Worm (Caenorhabditis elegans) whole organism, late embryonic: ENCODE measurements around the gene W04G3.12.

Experiments
- C08G9.2 ChIP-seq: sonication (generic microtip); optimal IDR thresholded peaks from 2 replicates; lab custom pipeline; 2016; ENCODE audit warnings: mild to moderate bottlenecking, missing genetic modification characterization, moderate library complexity, missing compliant biosample characterization
- C38D4.7 ChIP-seq: fragments of 200-800 bp; sonication (Bioruptor generic); optimal IDR thresholded peaks from 2 replicates; lab custom pipeline; 2018; ENCODE audit warnings: mild to moderate bottlenecking, missing genetic modification characterization, moderate library complexity, missing compliant biosample characterization
- F13H6.1 ChIP-seq: sonication (generic microtip); optimal IDR thresholded peaks from 2 replicates; lab custom pipeline; 2016; ENCODE audit warnings: missing genetic modification characterization, missing compliant biosample characterization
- K02D7.2 ChIP-seq: sonication (generic microtip); optimal IDR thresholded peaks from 2 replicates; lab custom pipeline; 2017; ENCODE audit warnings: mild to moderate bottlenecking, missing genetic modification characterization, missing compliant biosample characterization
- K09A11.1 ChIP-seq: sonication (generic microtip); optimal IDR thresholded peaks from 2 replicates; lab custom pipeline; 2017; ENCODE audit warnings: antibody characterized with exemption, mild to moderate bottlenecking, missing genetic modification characterization, missing compliant biosample characterization; ENCODE audit not compliant: insufficient read depth
- T23F11.4 ChIP-seq: fragments of 200-800 bp; sonication (Bioruptor generic); optimal IDR thresholded peaks from 2 replicates; lab custom pipeline; 2018; ENCODE audit warnings: mild to moderate bottlenecking, missing genetic modification characterization, missing compliant biosample characterization
- Y22D7AL.16 ChIP-seq: sonication (generic microtip); optimal IDR thresholded peaks from 2 replicates; lab custom pipeline; 2016; ENCODE audit warnings: missing genetic modification characterization, missing compliant biosample characterization
- ama-1 ChIP-seq: fragments of 150-350 bp; optimal IDR thresholded peaks from 2 replicates; lab custom pipeline; 2014
- ceh-18 ChIP-seq: sonication (generic microtip); optimal IDR thresholded peaks from 2 replicates; lab custom pipeline; 2016; ENCODE audit warnings: missing genetic modification characterization, missing compliant biosample characterization
- ceh-19 ChIP-seq: fragments of 200-800 bp; sonication (Bioruptor generic); optimal IDR thresholded peaks from 2 replicates; lab custom pipeline; 2018; ENCODE audit warnings: mild to moderate bottlenecking, missing genetic modification characterization, missing compliant biosample characterization
- ceh-22 ChIP-seq: sonication (generic microtip); optimal IDR thresholded peaks from 2 replicates; lab custom pipeline; 2017; ENCODE audit warnings: missing biosample characterization, missing genetic modification characterization
- ceh-31 ChIP-seq: sonication (generic microtip); optimal IDR thresholded peaks from 2 replicates; lab custom pipeline; 2016; ENCODE audit warnings: missing genetic modification characterization, missing compliant biosample characterization
- ceh-6 ChIP-seq: fragments of 200-800 bp; sonication (Bioruptor generic); optimal IDR thresholded peaks from 2 replicates; lab custom pipeline; 2018; ENCODE audit warnings: mild to moderate bottlenecking, missing genetic modification characterization, missing compliant biosample characterization
- ceh-9 ChIP-seq: sonication (generic microtip); optimal IDR thresholded peaks from 2 replicates; lab custom pipeline; 2016; ENCODE audit warnings: mild to moderate bottlenecking, missing genetic modification characterization, inconsistent platforms, missing compliant biosample characterization
- dmd-4 ChIP-seq: sonication (generic microtip); optimal IDR thresholded peaks from 2 replicates; lab custom pipeline; 2016; ENCODE audit warnings: borderline replicate concordance, missing genetic modification characterization, missing compliant biosample characterization
- dve-1 ChIP-seq: sonication (generic microtip); optimal IDR thresholded peaks from 2 replicates; lab custom pipeline; 2017; ENCODE audit warnings: antibody characterized with exemption, mild to moderate bottlenecking, missing genetic modification characterization, missing compliant biosample characterization
- elt-2 ChIP-seq: sonication (generic microtip); optimal IDR thresholded peaks from 2 replicates; lab custom pipeline; 2016; ENCODE audit warnings: missing genetic modification reagents, missing genetic modification characterization, missing compliant biosample characterization
- ets-4 ChIP-seq: sonication (generic microtip); optimal IDR thresholded peaks from 2 replicates; lab custom pipeline; 2016; ENCODE audit warnings: missing genetic modification characterization, missing compliant biosample characterization
- fkh-10 ChIP-seq: fragments of 150-350 bp; optimal IDR thresholded peaks from 2 replicates; lab custom pipeline; 2014; ENCODE audit warnings: missing biosample characterization, missing genetic modification reagents, missing genetic modification characterization
- fkh-6 ChIP-seq: sonication (generic microtip); optimal IDR thresholded peaks from 2 replicates; lab custom pipeline; 2016; ENCODE audit warnings: missing genetic modification characterization, missing compliant biosample characterization
- hlh-13 ChIP-seq: fragments of 200-800 bp; sonication (Bioruptor generic); optimal IDR thresholded peaks from 2 replicates; lab custom pipeline; 2018; ENCODE audit warnings: mild to moderate bottlenecking, missing genetic modification characterization, missing compliant biosample characterization
- hlh-15 ChIP-seq: sonication (generic microtip); optimal IDR thresholded peaks from 2 replicates; lab custom pipeline; 2016; ENCODE audit warnings: missing genetic modification characterization, missing compliant biosample characterization
- lim-6 ChIP-seq: sonication (generic microtip); optimal IDR thresholded peaks from 2 replicates; lab custom pipeline; 2016; ENCODE audit warnings: missing genetic modification characterization, missing compliant biosample characterization
- mec-3 ChIP-seq: sonication (generic microtip); optimal IDR thresholded peaks from 2 replicates; lab custom pipeline; 2016; ENCODE audit warnings: borderline replicate concordance, missing genetic modification characterization, missing compliant biosample characterization
- nfya-1 ChIP-seq: sonication (generic microtip); optimal IDR thresholded peaks from 2 replicates; lab custom pipeline; 2017; ENCODE audit warnings: missing genetic modification characterization, mild to moderate bottlenecking, missing compliant biosample characterization, antibody characterized with exemption, moderate library complexity
- nhr-232 ChIP-seq: sonication (generic microtip); optimal IDR thresholded peaks from 2 replicates; lab custom pipeline; 2016; ENCODE audit warnings: missing genetic modification characterization, missing compliant biosample characterization
- pag-3 ChIP-seq: sonication (generic microtip); optimal IDR thresholded peaks from 2 replicates; lab custom pipeline; 2016; ENCODE audit warnings: missing compliant biosample characterization, missing genetic modification characterization, borderline replicate concordance
- pat-9 ChIP-seq: fragments of 200-800 bp; sonication (Bioruptor generic); optimal IDR thresholded peaks from 2 replicates; lab custom pipeline; 2018; ENCODE audit warnings: mild to moderate bottlenecking, missing genetic modification characterization, moderate library complexity, missing compliant biosample characterization
- pax-1 ChIP-seq: fragments of 150-350 bp; optimal IDR thresholded peaks from 2 replicates; lab custom pipeline; 2014; ENCODE audit warnings: missing biosample characterization, missing genetic modification characterization
- pha-2 ChIP-seq: sonication (generic microtip); optimal IDR thresholded peaks from 2 replicates; lab custom pipeline; 2017; ENCODE audit warnings: mild to moderate bottlenecking, missing genetic modification characterization, missing compliant biosample characterization
- pqm-1 ChIP-seq: sonication (generic microtip); optimal IDR thresholded peaks from 2 replicates; lab custom pipeline; 2016; ENCODE audit warnings: missing genetic modification characterization, missing compliant biosample characterization
- pros-1 ChIP-seq: fragments of 150-350 bp; optimal IDR thresholded peaks from 2 replicates; lab custom pipeline; 2014; ENCODE audit warnings: missing biosample characterization, missing genetic modification reagents, missing genetic modification characterization
- ref-2 ChIP-seq: sonication (generic microtip); optimal IDR thresholded peaks from 2 replicates; lab custom pipeline; 2016; ENCODE audit warnings: missing genetic modification characterization, missing compliant biosample characterization
- rnt-1 ChIP-seq: sonication (generic microtip); optimal IDR thresholded peaks from 2 replicates; lab custom pipeline; 2016; ENCODE audit warnings: missing genetic modification characterization, missing compliant biosample characterization
- tbx-2 ChIP-seq: sonication (generic microtip); optimal IDR thresholded peaks from 2 replicates; lab custom pipeline; 2016; ENCODE audit warnings: missing genetic modification characterization, missing compliant biosample characterization
- ttx-3 ChIP-seq: sonication (generic microtip); optimal IDR thresholded peaks from 2 replicates; lab custom pipeline; 2016; ENCODE audit warnings: missing genetic modification reagents, missing genetic modification characterization, missing compliant biosample characterization
- unc-3 ChIP-seq, 2 experiments: fragments of 200-800 bp in 1 of 2; sonication (Bioruptor generic) in 1 of 2; sonication (generic microtip) in 1 of 2; conservative IDR thresholded peaks in 1 of 2; optimal IDR thresholded peaks in 1 of 2; 2 replicates each; pipeline versions ENCODE4 v1.3.6 to Lab custom; 2016 to 2022; ENCODE audit warnings: missing compliant biosample characterization in 2 of 2, missing genetic modification characterization in 2 of 2, missing genetic modification reagents in 1 of 2
- unc-42 ChIP-seq: sonication (generic microtip); optimal IDR thresholded peaks from 2 replicates; lab custom pipeline; 2016; ENCODE audit warnings: missing genotype, missing genetic modification characterization, missing compliant biosample characterization
- unc-55 ChIP-seq: sonication (generic microtip); optimal IDR thresholded peaks from 2 replicates; lab custom pipeline; 2017; ENCODE audit warnings: missing biosample characterization, missing genetic modification reagents, missing genetic modification characterization
- unc-86 ChIP-seq: sonication (generic microtip); optimal IDR thresholded peaks from 2 replicates; lab custom pipeline; 2016; ENCODE audit warnings: missing genetic modification characterization, missing compliant biosample characterization

W04G3.12 gene

DNA sequence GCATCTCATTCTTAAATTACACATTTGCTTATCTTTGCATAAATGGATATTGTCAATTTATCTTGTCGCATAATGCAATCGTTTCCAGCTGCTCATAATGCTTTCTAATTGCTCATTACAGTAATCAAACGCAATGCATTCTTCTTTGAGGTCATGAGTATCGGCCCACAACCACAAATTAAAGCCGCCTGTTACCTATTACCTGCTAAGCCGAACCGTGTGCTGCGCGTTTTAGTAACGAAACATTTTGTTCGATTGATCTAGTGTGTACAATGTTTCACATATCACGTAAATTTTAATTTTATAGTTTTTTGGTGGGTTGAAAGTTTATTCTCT, 42.7 kb downstream of the W04G3.12 start:
- no peak for TF ChIP-seq ama-1
- TF ChIP-seq ceh-31: peak; percentile 6

DNA sequence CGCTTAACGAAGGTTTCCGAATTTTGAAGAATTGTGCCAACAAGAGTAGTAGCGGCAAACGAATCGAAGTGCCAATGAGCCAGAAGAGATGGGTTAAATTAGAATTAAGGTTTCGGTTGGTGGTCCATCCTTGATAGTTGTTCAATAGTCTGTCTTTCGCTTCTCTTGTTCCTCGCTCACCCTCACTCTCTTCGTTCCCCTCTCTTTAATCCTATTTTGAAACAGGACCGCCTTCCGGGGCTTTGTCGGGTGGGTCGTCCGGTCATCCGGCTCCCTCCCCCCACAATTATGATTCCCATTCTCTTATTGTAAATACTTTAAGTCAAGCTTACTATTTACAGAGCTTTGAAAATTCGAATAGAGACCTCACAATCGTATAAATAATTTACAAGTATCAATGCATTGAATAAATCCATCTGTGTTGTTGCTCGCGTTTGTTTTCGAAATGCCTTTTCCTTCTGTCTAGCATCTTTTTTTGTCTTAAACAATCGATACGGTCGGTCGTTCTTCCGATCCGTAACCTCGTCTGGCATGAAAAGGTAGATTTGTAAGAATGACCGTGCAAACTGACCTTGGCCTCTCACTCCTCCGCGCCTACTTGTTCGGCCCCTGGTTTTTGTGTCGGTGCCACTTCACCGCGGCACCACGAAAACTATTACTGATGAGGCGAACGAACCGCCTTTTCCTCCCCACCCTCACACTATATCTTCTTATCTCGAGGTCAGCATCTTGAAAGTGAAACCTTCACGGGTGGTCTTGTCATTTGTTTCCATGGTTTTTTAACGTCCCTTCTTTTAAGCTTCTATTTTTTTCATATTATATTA, 43.3 kb downstream of the W04G3.12 start:
- TF ChIP-seq unc-42 (tag; lab: Kevin White, UChicago): peak; percentile 88
- no peak for TF ChIP-seq fkh-10

DNA sequence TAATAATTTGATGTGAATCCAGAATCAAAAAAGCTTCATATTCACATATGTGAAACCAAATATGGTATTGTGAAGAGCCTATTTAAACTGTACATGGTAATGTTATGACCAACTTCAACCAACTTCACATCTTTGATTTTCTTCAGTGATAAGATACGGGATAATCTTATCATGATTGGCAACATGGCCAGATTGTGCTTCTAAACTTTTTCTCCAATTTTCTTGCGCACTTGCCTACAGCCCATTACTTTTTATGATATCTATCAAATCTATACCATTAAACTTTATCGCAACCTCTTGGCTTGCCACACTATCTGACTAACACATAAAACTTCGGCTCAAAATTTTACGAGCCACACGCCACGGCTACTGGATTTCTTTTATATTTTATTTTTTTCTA, 44.2 kb downstream of the W04G3.12 start:
- TF ChIP-seq ceh-9 (no peak), lim-6 (tag; lab: Kevin White, UChicago) (no peak), ets-4 (tag; lab: Kevin White, UChicago) (no peak), rnt-1 (no peak), unc-86 (tag; lab: Kevin White, UChicago) (no peak), T23F11.4 (GFP tag; lab: Kevin White, UChicago) (no peak), pha-2 (no peak), ceh-22 (tag; lab: Kevin White, UChicago) (no peak), elt-2 (tag; lab: Kevin White, UChicago) (no peak), unc-42 (tag; lab: Kevin White, UChicago) (no peak), pax-1 (tag; lab: Kevin White, UChicago) (no peak), pag-3 (no peak), nfya-1 (tag; lab: Kevin White, UChicago) (no peak)
- TF ChIP-seq, all 69 proteins: peak for 0

- no peak for TF ChIP-seq ref-2 (tag; lab: Kevin White, UChicago)
- no peak for TF ChIP-seq ceh-19
- TF ChIP-seq ceh-22 (tag; lab: Kevin White, UChicago): no peak
- TF ChIP-seq unc-42 (tag; lab: Kevin White, UChicago): peak; percentile 16
- TF ChIP-seq C38D4.7 (GFP tag; lab: Kevin White, UChicago): peak; percentile 33
- TF ChIP-seq pros-1 (tag; lab: Kevin White, UChicago): peak; percentile 61
- no peak for TF ChIP-seq F13H6.1 (tag; lab: Kevin White, UChicago)
These were observed 44.7 kb downstream of the W04G3.12 start for ce11 chrX:11031869-11032268.

DNA sequence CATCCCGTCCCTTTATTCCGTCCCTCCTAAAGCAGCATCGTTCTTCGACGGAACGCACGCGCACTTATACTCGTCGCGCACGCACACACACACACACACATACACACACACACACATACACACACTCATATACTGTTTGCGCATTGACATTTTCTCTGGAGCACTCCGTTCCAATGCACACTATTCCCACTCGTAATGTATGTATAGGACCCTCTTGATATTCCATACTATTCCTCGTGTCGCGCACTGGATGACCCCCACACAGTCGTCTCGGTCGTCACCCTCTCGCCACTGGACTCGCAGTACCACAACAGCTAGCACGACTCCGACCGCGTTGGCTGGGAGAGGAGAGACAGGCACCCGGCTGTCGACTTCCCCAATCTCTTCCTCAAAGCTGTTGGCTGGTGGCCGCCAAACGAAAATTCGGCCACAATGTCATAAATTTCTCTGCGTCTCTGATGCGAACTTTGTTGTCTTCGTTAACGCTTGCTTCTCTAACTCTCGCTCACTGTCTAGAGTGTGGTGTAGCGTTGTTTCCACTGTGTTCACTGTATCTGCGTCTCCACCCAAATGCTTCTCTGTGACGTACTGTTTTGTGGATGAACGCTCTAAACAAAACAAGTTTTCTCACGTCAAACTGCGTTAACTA, 45.4 kb downstream of the W04G3.12 start:
- TF ChIP-seq ama-1 (peak; percentile 34), fkh-6 (tag; lab: Kevin White, UChicago) (no peak), ceh-6 (GFP tag; lab: Kevin White, UChicago) (peak; percentile 76), ttx-3 (tag; lab: Kevin White, UChicago) (no peak), Y22D7AL.16 (tag; lab: Kevin White, UChicago) (no peak), fkh-10 (no peak), hlh-15 (tag; lab: Kevin White, UChicago) (no peak), ets-4 (tag; lab: Kevin White, UChicago) (peak; percentile 74), C38D4.7 (GFP tag; lab: Kevin White, UChicago) (no peak), dve-1 (tag; lab: Kevin White, UChicago) (peak; percentile 52), nhr-232 (tag; lab: Kevin White, UChicago) (no peak), unc-3 (GFP tag; conservative IDR thresholded peaks at IDR 0.05; lab: Robert Waterston, UW) (0 out of 2 replicates have a peak, but pooled peaks have one; percentile 14), unc-3 (tag; optimal IDR thresholded peaks at IDR 0.05; lab: Kevin White, UChicago) (no peak), C08G9.2 (tag; lab: Kevin White, UChicago) (peak; percentile 75), elt-2 (tag; lab: Kevin White, UChicago) (peak; percentile 40), K09A11.1 (tag; lab: Kevin White, UChicago) (peak; percentile 16), pqm-1 (tag; lab: Kevin White, UChicago) (no peak), ceh-22 (tag; lab: Kevin White, UChicago) (peak; percentile 18), tbx-2 (tag; lab: Kevin White, UChicago) (peak; percentile 96), mec-3 (peak; percentile 3), pha-2 (peak; percentile 57), pat-9 (peak; percentile 52), dmd-4 (no peak), pag-3 (peak; percentile 58), ceh-18 (tag; lab: Kevin White, UChicago) (peak; percentile 86), T23F11.4 (GFP tag; lab: Kevin White, UChicago) (peak; percentile 57), hlh-13 (GFP tag; lab: Kevin White, UChicago) (no peak), unc-55 (GFP tag; lab: Kevin White, UChicago) (peak; percentile 85), pros-1 (tag; lab: Kevin White, UChicago) (peak; percentile 90), K02D7.2 (tag; lab: Kevin White, UChicago) (no peak)
